Fruit fly (Drosophila melanogaster) whole organism, embryonic: ENCODE results near the gene dpr20.

Experiments
- Bgb ChIP-seq: fragments of 200-800 bp; sonication (Bioruptor generic); IDR thresholded peaks from 2 replicates; pipeline ENCODE4 v1.3.6; 2022; ENCODE audit warnings: missing biosample characterization, missing genetic modification characterization; ENCODE audit not compliant: partially characterized antibody
- CG8290 ChIP-seq, 3 experiments: fragments of 200-800 bp; sonication (Bioruptor generic); optimal IDR thresholded peaks; 2 replicates each; lab custom pipeline; 2016 to 2019; ENCODE audit warnings: missing biosample characterization in 3 of 3, missing genetic modification characterization in 3 of 3, mild to moderate bottlenecking in 2 of 3, moderate library complexity in 1 of 3
- Chrac-16 ChIP-seq: fragments of 200-800 bp; sonication (Bioruptor generic); optimal IDR thresholded peaks from 3 replicates; lab custom pipeline; 2016; ENCODE audit warnings: missing biosample characterization, missing genetic modification characterization
- D ChIP-seq, 2 experiments: fragments of 200-800 bp in 1 of 2; fragments of >200 bp in 1 of 2; sonication (Bioruptor generic) in 1 of 2; optimal IDR thresholded peaks; 2 replicates in 1 of 2; 3 replicates in 1 of 2; lab custom pipeline; 2017; ENCODE audit warnings: mild to moderate bottlenecking in 1 of 2, missing biosample characterization in 1 of 2, missing genetic modification characterization in 1 of 2, missing genetic modification reagents in 1 of 2
- NC2β ChIP-seq: fragments of 200-800 bp; sonication (Bioruptor generic); optimal IDR thresholded peaks from 2 replicates; lab custom pipeline; 2016; ENCODE audit warnings: missing biosample characterization, missing genetic modification characterization
- Spps ChIP-seq: fragments of 200-800 bp; sonication (Bioruptor generic); optimal IDR thresholded peaks from 2 replicates; lab custom pipeline; 2018; ENCODE audit warnings: missing biosample characterization, mild to moderate bottlenecking, missing genetic modification characterization
- Xrp1 ChIP-seq: fragments of 200-800 bp; sonication (Bioruptor generic); IDR thresholded peaks from 2 replicates; pipeline ENCODE4 v1.3.6; 2022; ENCODE audit warnings: missing biosample characterization, missing genetic modification characterization
- luna ChIP-seq: fragments of 200-800 bp; sonication (Bioruptor generic); optimal IDR thresholded peaks from 2 replicates; lab custom pipeline; 2016; ENCODE audit warnings: missing biosample characterization, missing genetic modification characterization
- vnd ChIP-seq: fragments of 200-800 bp; sonication (Bioruptor generic); IDR thresholded peaks from 3 replicates; pipeline ENCODE4 v1.3.6; 2022; ENCODE audit warnings: missing biosample characterization, missing genetic modification characterization; ENCODE audit not compliant: partially characterized antibody

dm6 chr3L:884239-884638 lies 27.2 kb upstream of the dpr20 start:
- TF ChIP-seq Chrac-16 (no peak), CG8290 (GFP tag; optimal IDR thresholded peaks at IDR 0.05; lab: Kevin White, UChicago) (no peak), CG8290 (tag; optimal IDR thresholded peaks at IDR 0.05; lab: Kevin White, UChicago) (no peak), D (optimal IDR thresholded peaks at IDR 0.05; lab: Kevin White, UChicago) (no peak), D (GFP tag; optimal IDR thresholded peaks at IDR 0.05; lab: Kevin White, UChicago) (no peak), Xrp1 (GFP tag; lab: Robert Waterston, UW) (no peak), NC2β (GFP tag; lab: Kevin White, UChicago) (no peak), vnd (GFP tag; lab: Robert Waterston, UW) (no peak), luna (GFP tag; lab: Kevin White, UChicago) (no peak), Bgb (GFP tag; lab: Robert Waterston, UW) (no peak), Spps (tag; lab: Kevin White, UChicago) (no peak)
